Worm (Caenorhabditis elegans) whole organism, L4 larva: ENCODE measurements around the gene C28D4.8.

Experiments
- ZK337.2 ChIP-seq: fragments of 200-800 bp; sonication (Bioruptor generic); IDR thresholded peaks from 2 replicates; pipeline ENCODE4 v1.3.6; 2022; ENCODE audit warnings: missing genetic modification reagents, missing genetic modification characterization, missing compliant biosample characterization
- aha-1 ChIP-seq: fragments of 150-350 bp; peaks from one replicate; lab custom pipeline; 2014; ENCODE audit warnings: missing biosample characterization, missing genetic modification characterization
- ceh-82 ChIP-seq: sonication (generic microtip); optimal IDR thresholded peaks from 2 replicates; lab custom pipeline; 2017; ENCODE audit warnings: missing biosample characterization, missing genetic modification characterization
- dve-1 ChIP-seq: sonication (generic microtip); optimal IDR thresholded peaks from 2 replicates; lab custom pipeline; 2017; ENCODE audit warnings: antibody characterized with exemption, mild to moderate bottlenecking, missing genetic modification characterization, missing compliant biosample characterization; ENCODE audit not compliant: insufficient read depth
- lim-7 ChIP-seq: fragments of 200-800 bp; sonication (Bioruptor generic); IDR thresholded peaks from 2 replicates; pipeline ENCODE4 v1.3.6; 2022; ENCODE audit warnings: missing genetic modification characterization, missing compliant biosample characterization
- nhr-10 ChIP-seq: fragments of 150-350 bp; optimal IDR thresholded peaks from 2 replicates; lab custom pipeline; 2014; ENCODE audit warnings: missing biosample characterization, missing genetic modification characterization
- nhr-25 ChIP-seq: sonication (generic microtip); optimal IDR thresholded peaks from 2 replicates; lab custom pipeline; 2017; ENCODE audit warnings: missing genetic modification characterization, mild to moderate bottlenecking, missing compliant biosample characterization, antibody characterized with exemption, moderate library complexity, borderline replicate concordance; ENCODE audit not compliant: insufficient read depth
- pha-4 ChIP-seq, 2 experiments: fragments of 150-350 bp in 1 of 2; fragments of 200-800 bp in 1 of 2; sonication (Bioruptor generic) in 1 of 2; IDR thresholded peaks in 1 of 2; optimal IDR thresholded peaks in 1 of 2; 2 replicates each; pipeline versions ENCODE4 v1.3.6 to Lab custom; 2014 to 2022; ENCODE audit warnings: missing genetic modification characterization in 2 of 2, missing genetic modification reagents in 2 of 2, missing biosample characterization in 1 of 2, missing compliant biosample characterization in 1 of 2
- rbr-2 ChIP-seq: sonication (generic microtip); optimal IDR thresholded peaks from 2 replicates; lab custom pipeline; 2016; ENCODE audit warnings: missing genotype, missing genetic modification characterization, missing compliant biosample characterization
- skn-1 ChIP-seq: fragments of 150-350 bp; optimal IDR thresholded peaks from 2 replicates; lab custom pipeline; 2014; ENCODE audit warnings: missing biosample characterization, missing genetic modification characterization
- zfp-3 ChIP-seq: fragments of 200-800 bp; sonication (Bioruptor generic); conservative IDR thresholded peaks from 2 replicates; pipeline ENCODE4 v1.3.6; 2022; ENCODE audit warnings: missing genetic modification reagents, missing genetic modification characterization, missing compliant biosample characterization
- ztf-11 ChIP-seq: fragments of 150-350 bp; optimal IDR thresholded peaks from 2 replicates; lab custom pipeline; 2014; ENCODE audit warnings: missing biosample characterization, missing genetic modification characterization

DNA sequence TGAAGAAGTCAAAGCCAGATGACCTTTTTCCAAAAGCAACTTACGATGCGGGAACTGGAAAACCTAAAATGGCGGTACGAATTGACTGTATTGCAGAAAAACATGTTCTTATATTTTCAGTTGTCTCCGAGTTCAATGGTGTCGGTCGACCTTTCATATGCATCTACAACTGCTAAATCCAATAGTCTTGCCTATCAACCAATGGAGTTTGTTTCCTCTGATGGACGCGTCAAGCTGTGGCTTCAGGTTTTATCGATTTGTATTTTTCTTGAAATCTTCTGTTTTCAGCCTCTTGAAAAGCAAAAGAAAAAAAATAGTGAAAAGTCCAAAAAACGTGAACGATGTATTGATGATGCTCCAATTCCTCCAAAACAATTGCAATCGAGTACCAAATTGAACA, 34.0 kb downstream of the C28D4.8 start:
- TF ChIP-seq pha-4 (GFP tag; IDR thresholded peaks at IDR 0.05; lab: Robert Waterston, UW) (no peak), pha-4 (tag; optimal IDR thresholded peaks at IDR 0.05; lab: Kevin White, UChicago) (no peak), ZK337.2 (no peak), nhr-25 (tag; lab: Kevin White, UChicago) (no peak), zfp-3 (no peak), dve-1 (no peak), aha-1 (tag; lab: Kevin White, UChicago) (no peak), skn-1 (tag; lab: Kevin White, UChicago) (no peak), nhr-10 (tag; lab: Kevin White, UChicago) (no peak), rbr-2 (tag; lab: Kevin White, UChicago) (no peak), ceh-82 (no peak), ztf-11 (no peak), lim-7 (no peak)
